Worm (Caenorhabditis elegans): ENCODE measurements around the gene asp-16.

DNA sequence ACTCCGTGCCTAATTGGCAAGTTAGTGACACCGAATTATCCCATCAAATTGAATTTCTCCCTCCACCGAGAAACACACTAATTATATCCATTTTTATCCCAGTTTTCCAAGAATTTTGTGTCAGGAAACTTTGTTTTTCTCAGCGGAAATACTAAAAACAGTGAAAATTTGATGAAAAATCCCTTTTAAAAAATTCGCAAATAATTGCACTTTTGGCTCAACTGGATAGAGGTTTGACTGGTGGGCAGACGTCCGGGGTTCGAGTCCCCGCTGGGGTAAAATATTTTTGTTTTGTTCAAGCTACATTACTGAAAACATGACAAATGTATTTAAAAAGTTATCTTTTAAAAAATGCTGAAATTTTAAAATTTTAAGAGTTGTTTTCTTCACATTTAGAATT lies 15.7 kb upstream of the asp-16 start:
- TF ChIP-seq ets-4 (tag; optimal IDR thresholded peaks at IDR 0.05) (no peak), hlh-15 (tag; optimal IDR thresholded peaks at IDR 0.05) (no peak)

Measured in whole organism, late embryonic.